Fruit fly (Drosophila melanogaster): ENCODE results near the gene nSyb.

nSyb gene

DNA sequence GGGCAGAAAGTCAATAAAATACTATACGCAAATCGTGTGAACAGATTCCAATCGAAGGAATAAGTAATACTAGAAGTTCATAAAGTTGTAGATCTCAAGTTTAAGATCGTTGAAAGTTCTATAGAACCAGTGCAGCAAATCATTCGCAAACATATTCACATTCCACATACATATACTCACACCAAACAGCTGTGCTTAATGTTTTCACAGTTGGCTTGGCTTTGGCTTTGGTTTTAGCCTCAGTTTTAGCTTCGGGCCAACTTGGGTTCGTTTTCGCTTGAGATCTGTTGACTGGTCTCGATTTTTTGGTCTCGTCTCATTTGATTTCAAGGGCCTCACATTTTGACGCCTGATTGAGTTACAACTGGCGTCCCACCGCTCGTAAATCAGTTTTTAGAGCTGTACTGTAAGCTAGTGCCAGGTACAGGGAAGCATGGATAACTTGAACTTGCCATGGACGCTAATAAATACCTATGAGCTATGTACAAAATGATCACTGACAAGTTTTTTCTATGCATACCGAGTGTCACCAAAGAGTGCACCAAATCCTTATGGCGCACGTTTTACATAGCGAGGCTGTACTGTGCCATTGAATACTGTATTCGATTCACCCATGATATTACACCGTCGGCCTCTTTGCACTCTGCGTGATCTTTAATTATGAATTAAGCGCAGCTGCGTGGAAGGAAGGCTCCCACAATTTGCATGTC lies 50.3 kb downstream of the nSyb start (continued):
- peak; percentile 81 for TF ChIP-seq al (GFP tag; IDR thresholded peaks at IDR 0.05)
- TF ChIP-seq gsb-n (tag; optimal IDR thresholded peaks at IDR 0.05), result peak; percentile 23
- peak; percentile 67 for TF ChIP-seq MTF-1 (GFP tag; optimal IDR thresholded peaks at IDR 0.05; ENCODE audit: borderline replicate concordance)
- peak; percentile 90 for TF ChIP-seq row (GFP tag; IDR thresholded peaks at IDR 0.05)
- peak; percentile 89 for TF ChIP-seq otp (GFP tag; IDR thresholded peaks at IDR 0.05)
- peak; percentile 71 for TF ChIP-seq CG6813 (GFP tag; optimal IDR thresholded peaks at IDR 0.05)
- no peak for TF ChIP-seq CG34224 (GFP tag; IDR thresholded peaks at IDR 0.05; ENCODE audit: partially characterized antibody)
- TF ChIP-seq CG14014 (GFP tag; IDR thresholded peaks at IDR 0.05), result peak; percentile 94
- TF ChIP-seq caup (GFP tag; optimal IDR thresholded peaks at IDR 0.05; ENCODE audit: severe bottlenecking), result peak; percentile 83
- TF ChIP-seq GATAe (GFP tag; conservative IDR thresholded peaks at IDR 0.05), result peak; percentile 64; the same call in 1 of the 2 replicates
- TF ChIP-seq Hr39 (optimal IDR thresholded peaks at IDR 0.05), result no peak
- no peak for TF ChIP-seq CG1832 (GFP tag; optimal IDR thresholded peaks at IDR 0.05)
- no peak for TF ChIP-seq CG30020 (tag; optimal IDR thresholded peaks at IDR 0.05)
- peak; percentile 51 for TF ChIP-seq kay (GFP tag; optimal IDR thresholded peaks at IDR 0.05)
- peak in 1 of 3 experiments; percentile 9 for TF ChIP-seq lola (GFP tag; optimal IDR thresholded peaks at IDR 0.05)
- peak; percentile 90 for TF ChIP-seq Aef1 (GFP tag; IDR thresholded peaks at IDR 0.05)
- TF ChIP-seq prd (optimal IDR thresholded peaks at IDR 0.05), result no peak
- TF ChIP-seq prd (GFP tag; IDR thresholded peaks at IDR 0.05), result peak; percentile 91
- TF ChIP-seq exex (tag; optimal IDR thresholded peaks at IDR 0.05), result peak; percentile 11
- TF ChIP-seq CG17912 (GFP tag; optimal IDR thresholded peaks at IDR 0.05), result no peak
- no peak for TF ChIP-seq hb (GFP tag; IDR thresholded peaks at IDR 0.05; ENCODE audit: partially characterized antibody)
- peak; percentile 86 for TF ChIP-seq seq (GFP tag; IDR thresholded peaks at IDR 0.05)
- TF ChIP-seq H2.0 (GFP tag; IDR thresholded peaks at IDR 0.05), result peak; percentile 88
- TF ChIP-seq Doc3 (GFP tag; IDR thresholded peaks at IDR 0.05; ENCODE audit: partially characterized antibody), result 0 out of 3 replicates have a peak, but pooled peaks have one; percentile 26
- peak; percentile 86 for TF ChIP-seq zfh1 (GFP tag; IDR thresholded peaks at IDR 0.05)
- peak; percentile 58 for TF ChIP-seq CG31365 (tag; optimal IDR thresholded peaks at IDR 0.05)
- no peak for TF ChIP-seq CG42726 (GFP tag; IDR thresholded peaks at IDR 0.05; ENCODE audit: partially characterized antibody)
- TF ChIP-seq zen (tag; optimal IDR thresholded peaks at IDR 0.05), result peak; percentile 64
- TF ChIP-seq gce (GFP tag; IDR thresholded peaks at IDR 0.05), result peak; percentile 80
- peak; percentile 95 for TF ChIP-seq slbo (GFP tag; IDR thresholded peaks at IDR 0.05)
- TF ChIP-seq Lim3 (GFP tag; IDR thresholded peaks at IDR 0.05), result peak; percentile 48; the same call in 1 of the 2 replicates
- peak; percentile 89 for TF ChIP-seq ranshi (GFP tag; IDR thresholded peaks at IDR 0.05)
- TF ChIP-seq Dbx (GFP tag; IDR thresholded peaks at IDR 0.05), result peak; percentile 82
- TF ChIP-seq Sox102F (GFP tag; optimal IDR thresholded peaks at IDR 0.05), result peak; percentile 77
- peak; percentile 78 for TF ChIP-seq tap (tag; optimal IDR thresholded peaks at IDR 0.05)
- TF ChIP-seq Lpt (GFP tag; optimal IDR thresholded peaks at IDR 0.05), result no peak
- TF ChIP-seq peb (GFP tag; IDR thresholded peaks at IDR 0.05), result peak; percentile 65
- TF ChIP-seq CG2678 (tag; optimal IDR thresholded peaks at IDR 0.05), result peak; percentile 87
- TF ChIP-seq CG3726 (GFP tag; IDR thresholded peaks at IDR 0.05), result peak; percentile 84
- peak; percentile 80 for TF ChIP-seq CG7786 (GFP tag; optimal IDR thresholded peaks at IDR 0.05)
- peak; percentile 61 for TF ChIP-seq Hr3 (GFP tag; optimal IDR thresholded peaks at IDR 0.05)
- no peak for TF ChIP-seq Scr (GFP tag; IDR thresholded peaks at IDR 0.05; ENCODE audit: partially characterized antibody)
- peak; percentile 92 for TF ChIP-seq tgo (GFP tag; IDR thresholded peaks at IDR 0.05)
- TF ChIP-seq CG10274 (GFP tag; optimal IDR thresholded peaks at IDR 0.05), result peak; percentile 74
- TF ChIP-seq knrl (GFP tag; IDR thresholded peaks at IDR 0.05; ENCODE audit: partially characterized antibody), result no peak
- peak; percentile 82 for TF ChIP-seq ttk (GFP tag; IDR thresholded peaks at IDR 0.05)
- TF ChIP-seq stc (GFP tag; IDR thresholded peaks at IDR 0.05), result peak; percentile 80
- TF ChIP-seq ken (GFP tag; IDR thresholded peaks at IDR 0.05), result peak; percentile 72; the same call in 2 of the 3 replicates
- TF ChIP-seq fd96Cb (tag; optimal IDR thresholded peaks at IDR 0.05), result peak; percentile 80
